Worm (Caenorhabditis elegans) whole organism, mixed stage, embryonic: Measurements from ENCODE around the gene C14H10.2.

Experiments used
- blmp-1 ChIP-seq: fragments of 150-350 bp; optimal IDR thresholded peaks from 2 replicates; lab custom pipeline; 2014; ENCODE audit warnings: missing biosample characterization, missing genetic modification characterization
- lin-13 ChIP-seq: fragments of 150-350 bp; optimal IDR thresholded peaks from 2 replicates; lab custom pipeline; 2014; ENCODE audit warnings: missing biosample characterization, missing genetic modification characterization
- lsy-2 ChIP-seq: fragments of 150-350 bp; optimal IDR thresholded peaks from 2 replicates; lab custom pipeline; 2014; ENCODE audit warnings: missing biosample characterization, missing genetic modification characterization
- mab-5 ChIP-seq: fragments of 150-350 bp; optimal IDR thresholded peaks from 2 replicates; lab custom pipeline; 2014; ENCODE audit warnings: missing biosample characterization, missing genetic modification characterization
- nhr-12 ChIP-seq: fragments of 150-350 bp; optimal IDR thresholded peaks from 2 replicates; lab custom pipeline; 2014; ENCODE audit warnings: missing biosample characterization, missing genetic modification characterization
- nhr-237 ChIP-seq: fragments of 150-350 bp; optimal IDR thresholded peaks from 2 replicates; lab custom pipeline; 2014; ENCODE audit warnings: missing biosample characterization, missing genetic modification characterization
- pha-4 ChIP-seq: fragments of 150-350 bp; optimal IDR thresholded peaks from 2 replicates; lab custom pipeline; 2018; ENCODE audit warnings: missing biosample characterization, missing genetic modification reagents, missing genetic modification characterization
- sptf-1 ChIP-seq: sonication (generic microtip); optimal IDR thresholded peaks from 2 replicates; lab custom pipeline; 2017; ENCODE audit warnings: mild to moderate bottlenecking, missing genetic modification characterization, moderate library complexity, missing compliant biosample characterization
- unc-62 ChIP-seq: fragments of 150-350 bp; optimal IDR thresholded peaks from 2 replicates; lab custom pipeline; 2014; ENCODE audit warnings: missing biosample characterization, missing genetic modification reagents, missing genetic modification characterization
- ztf-11 ChIP-seq: fragments of 150-350 bp; optimal IDR thresholded peaks from 2 replicates; lab custom pipeline; 2014; ENCODE audit warnings: missing biosample characterization, missing genetic modification characterization

ce11 chrX:10302430-10302829 lies 49.7 kb upstream of the C14H10.2 start, which contains the start of gene fip-5:
- TF ChIP-seq sptf-1 (tag; lab: Kevin White, UChicago) (no peak), pha-4 (tag; lab: Kevin White, UChicago) (no peak), ztf-11 (no peak), unc-62 (GFP tag; lab: Kevin White, UChicago) (no peak), nhr-12 (tag; lab: Kevin White, UChicago) (no peak), lin-13 (no peak), nhr-237 (tag; lab: Kevin White, UChicago) (no peak), lsy-2 (tag; lab: Kevin White, UChicago) (no peak), blmp-1 (tag; lab: Kevin White, UChicago) (no peak), mab-5 (tag; lab: Kevin White, UChicago) (no peak)
